Fruit fly (Drosophila melanogaster) whole organism, prepupa: Measurements from ENCODE around the gene CG17249.

ENCODE experiments used
- Blimp-1 ChIP-seq: fragments of 200-800 bp; sonication (Bioruptor generic); optimal IDR thresholded peaks from 3 replicates; lab custom pipeline; 2017; ENCODE audit warnings: missing biosample characterization, missing genetic modification characterization, mild to moderate bottlenecking, moderate library complexity, missing genetic modification reagents
- CG10631 ChIP-seq: fragments of 200-800 bp; sonication (Bioruptor generic); optimal IDR thresholded peaks from 2 replicates; lab custom pipeline; 2016; ENCODE audit warnings: missing biosample characterization, missing genetic modification characterization
- CG10669 ChIP-seq: fragments of 200-800 bp; sonication (Bioruptor generic); optimal IDR thresholded peaks from 3 replicates; lab custom pipeline; 2018; ENCODE audit warnings: missing biosample characterization, mild to moderate bottlenecking, missing genetic modification characterization, moderate library complexity
- CG11294 ChIP-seq: fragments of 200-800 bp; sonication (Bioruptor generic); IDR thresholded peaks from 2 replicates; pipeline ENCODE4 v1.3.6; 2022; ENCODE audit warnings: missing biosample characterization, missing genetic modification characterization
- CG11762 ChIP-seq: fragments of 200-800 bp; sonication (Bioruptor generic); optimal IDR thresholded peaks from 3 replicates; lab custom pipeline; 2016; ENCODE audit warnings: missing biosample characterization, missing genetic modification characterization; ENCODE audit not compliant: insufficient read depth
- CG11902 ChIP-seq: fragments of 200-800 bp; sonication (Bioruptor generic); optimal IDR thresholded peaks from 3 replicates; lab custom pipeline; 2016; ENCODE audit warnings: missing biosample characterization, missing genetic modification characterization
- CG15336 ChIP-seq: fragments of 200-800 bp; sonication (Bioruptor generic); IDR thresholded peaks from 2 replicates; pipeline ENCODE4 v1.3.6; 2022; ENCODE audit warnings: missing biosample characterization, missing genetic modification characterization
- CG3032 ChIP-seq: fragments of 200-800 bp; optimal IDR thresholded peaks from 2 replicates; lab custom pipeline; 2019; ENCODE audit warnings: missing biosample characterization, mild to moderate bottlenecking, missing genetic modification characterization, moderate library complexity
- CG31627 ChIP-seq: fragments of 200-800 bp; sonication (Bioruptor generic); optimal IDR thresholded peaks from 3 replicates; lab custom pipeline; 2016; ENCODE audit warnings: missing biosample characterization, missing genetic modification characterization
- CG32006 ChIP-seq: fragments of 200-800 bp; sonication (Bioruptor generic); optimal IDR thresholded peaks from 3 replicates; lab custom pipeline; 2017; ENCODE audit warnings: missing biosample characterization, mild to moderate bottlenecking, missing genetic modification characterization
- CG34406 ChIP-seq: fragments of 200-800 bp; sonication (Bioruptor generic); optimal IDR thresholded peaks from 3 replicates; lab custom pipeline; 2016; ENCODE audit warnings: missing biosample characterization, missing genetic modification characterization
- CG6276 ChIP-seq: fragments of 200-800 bp; sonication (Bioruptor generic); optimal IDR thresholded peaks from 2 replicates; lab custom pipeline; 2017; ENCODE audit warnings: missing biosample characterization, mild to moderate bottlenecking, missing genetic modification characterization
- CG6792 ChIP-seq: fragments of 200-800 bp; sonication (Bioruptor generic); optimal IDR thresholded peaks from 3 replicates; lab custom pipeline; 2016; ENCODE audit warnings: missing biosample characterization, missing genetic modification characterization
- CG6808 ChIP-seq: fragments of 200-800 bp; sonication (Bioruptor generic); optimal IDR thresholded peaks from 3 replicates; lab custom pipeline; 2017; ENCODE audit warnings: missing biosample characterization, missing genetic modification characterization, mild to moderate bottlenecking, moderate library complexity, missing genetic modification reagents
- CG6854 ChIP-seq: fragments of 200-800 bp; sonication (Bioruptor generic); optimal IDR thresholded peaks from 2 replicates; lab custom pipeline; 2017; ENCODE audit warnings: missing biosample characterization, mild to moderate bottlenecking, missing genetic modification characterization
- CG7368 ChIP-seq: fragments of 200-800 bp; sonication (Bioruptor generic); optimal IDR thresholded peaks from 3 replicates; lab custom pipeline; 2016; ENCODE audit warnings: missing biosample characterization, missing genetic modification characterization
- CG8119 ChIP-seq: fragments of 200-800 bp; sonication (Bioruptor generic); IDR thresholded peaks from 3 replicates; pipeline ENCODE4 v1.3.6; 2022; ENCODE audit warnings: missing biosample characterization, missing genetic modification characterization
- CG8632 ChIP-seq: fragments of 200-800 bp; sonication (Bioruptor generic); optimal IDR thresholded peaks from 3 replicates; lab custom pipeline; 2016; ENCODE audit warnings: missing biosample characterization, missing genetic modification characterization
- Eip78C ChIP-seq: fragments of 200-800 bp; sonication (Bioruptor generic); peaks from one replicate; lab custom pipeline; 2016; ENCODE audit warnings: missing biosample characterization, missing genetic modification characterization
- Eip93F ChIP-seq: fragments of 200-800 bp; sonication (Bioruptor generic); optimal IDR thresholded peaks from 2 replicates; lab custom pipeline; 2016; ENCODE audit warnings: missing biosample characterization, mild to moderate bottlenecking, missing genetic modification characterization
- Ets21C ChIP-seq: fragments of 200-800 bp; sonication (Bioruptor generic); optimal IDR thresholded peaks from 3 replicates; lab custom pipeline; 2016; ENCODE audit warnings: missing biosample characterization, missing genetic modification characterization
- Hr39 ChIP-seq: fragments of 200-800 bp; sonication (Bioruptor generic); optimal IDR thresholded peaks from 2 replicates; lab custom pipeline; 2016; ENCODE audit warnings: missing biosample characterization, missing genetic modification characterization
- Hr4 ChIP-seq: fragments of 200-800 bp; sonication (Bioruptor generic); optimal IDR thresholded peaks from 3 replicates; lab custom pipeline; 2016; ENCODE audit warnings: missing biosample characterization, missing genetic modification characterization
- Lpt ChIP-seq: fragments of 200-800 bp; sonication (Bioruptor generic); optimal IDR thresholded peaks from 3 replicates; lab custom pipeline; 2016; ENCODE audit warnings: missing biosample characterization, missing genetic modification characterization
- Met ChIP-seq: fragments of 200-800 bp; sonication (Bioruptor generic); optimal IDR thresholded peaks from 3 replicates; lab custom pipeline; 2016; ENCODE audit warnings: missing biosample characterization, missing genetic modification characterization
- OdsH ChIP-seq: fragments of 200-800 bp; sonication (Bioruptor generic); optimal IDR thresholded peaks from 3 replicates; lab custom pipeline; 2016; ENCODE audit warnings: missing biosample characterization, missing genetic modification characterization
- Smox ChIP-seq: fragments of 200-800 bp; sonication (Bioruptor generic); optimal IDR thresholded peaks from 3 replicates; lab custom pipeline; 2016; ENCODE audit warnings: missing biosample characterization, missing genetic modification characterization
- Sox14 ChIP-seq: fragments of 200-800 bp; sonication (Bioruptor generic); optimal IDR thresholded peaks from 3 replicates; lab custom pipeline; 2016; ENCODE audit warnings: missing biosample characterization, missing genetic modification characterization
- Sox15 ChIP-seq: fragments of 200-800 bp; sonication (Bioruptor generic); optimal IDR thresholded peaks from 3 replicates; lab custom pipeline; 2016; ENCODE audit warnings: missing biosample characterization, missing genetic modification characterization
- achi ChIP-seq: fragments of 200-800 bp; sonication (Bioruptor generic); optimal IDR thresholded peaks from 3 replicates; lab custom pipeline; 2016; ENCODE audit warnings: missing biosample characterization, missing genetic modification characterization
- acj6 ChIP-seq: fragments of 200-800 bp; sonication (Bioruptor generic); optimal IDR thresholded peaks from 3 replicates; lab custom pipeline; 2016; ENCODE audit warnings: missing biosample characterization, missing genetic modification characterization
- dac ChIP-seq: fragments of 200-800 bp; sonication (Bioruptor generic); optimal IDR thresholded peaks from 2 replicates; lab custom pipeline; 2017; ENCODE audit warnings: missing biosample characterization, mild to moderate bottlenecking, missing genetic modification characterization
- dsx ChIP-seq: fragments of 200-800 bp; optimal IDR thresholded peaks from 3 replicates; lab custom pipeline; 2019; ENCODE audit warnings: missing biosample characterization, mild to moderate bottlenecking, missing genetic modification characterization, moderate library complexity; ENCODE audit not compliant: poor library complexity, severe bottlenecking
- eg ChIP-seq: fragments of 200-800 bp; sonication (Bioruptor generic); IDR thresholded peaks from 3 replicates; pipeline ENCODE4 v1.3.6; 2022; ENCODE audit warnings: missing biosample characterization, missing genetic modification characterization
- esn ChIP-seq: fragments of 200-800 bp; sonication (Bioruptor generic); optimal IDR thresholded peaks from 2 replicates; lab custom pipeline; 2016; ENCODE audit warnings: missing biosample characterization, mild to moderate bottlenecking, missing genetic modification characterization, moderate library complexity
- fd59A ChIP-seq: fragments of 200-800 bp; sonication (Bioruptor generic); optimal IDR thresholded peaks from 2 replicates; lab custom pipeline; 2017; ENCODE audit warnings: missing biosample characterization, mild to moderate bottlenecking, missing genetic modification characterization, missing genetic modification reagents
- fd85E ChIP-seq: fragments of 200-800 bp; sonication (Bioruptor generic); optimal IDR thresholded peaks from 3 replicates; lab custom pipeline; 2016; ENCODE audit warnings: missing biosample characterization, missing genetic modification characterization
- fkh ChIP-seq: fragments of 200-800 bp; sonication (Bioruptor generic); optimal IDR thresholded peaks from 3 replicates; lab custom pipeline; 2017; ENCODE audit warnings: missing biosample characterization, mild to moderate bottlenecking, missing genetic modification characterization, moderate library complexity
- net ChIP-seq: fragments of 200-800 bp; sonication (Bioruptor generic); optimal IDR thresholded peaks from 3 replicates; lab custom pipeline; 2016; ENCODE audit warnings: missing biosample characterization, missing genetic modification characterization
- pdm3 ChIP-seq: fragments of 200-800 bp; sonication (Bioruptor generic); optimal IDR thresholded peaks from 3 replicates; lab custom pipeline; 2016; ENCODE audit warnings: missing biosample characterization, missing genetic modification characterization
- salr ChIP-seq, 2 experiments: fragments of 200-800 bp; sonication (Bioruptor generic); optimal IDR thresholded peaks; 3 replicates each; lab custom pipeline; 2016 to 2018; ENCODE audit warnings: missing biosample characterization in 2 of 2, missing genetic modification characterization in 2 of 2, mild to moderate bottlenecking in 1 of 2
- spab ChIP-seq: fragments of 200-800 bp; sonication (Bioruptor generic); optimal IDR thresholded peaks from 2 replicates; lab custom pipeline; 2017; ENCODE audit warnings: missing biosample characterization, mild to moderate bottlenecking, missing genetic modification characterization, missing genetic modification reagents
- vri ChIP-seq: fragments of 200-800 bp; sonication (Bioruptor generic); optimal IDR thresholded peaks from 3 replicates; lab custom pipeline; 2016; ENCODE audit warnings: missing biosample characterization, mild to moderate bottlenecking, missing genetic modification characterization

CG17249 gene

dm6 chr3L:1649363-1649762, 2.1 kb upstream of the CG17249 start:
- TF ChIP-seq spab (GFP tag; lab: Kevin White, UChicago), result no peak
- no peak for TF ChIP-seq CG10631
- TF ChIP-seq CG32006 (GFP tag; lab: Kevin White, UChicago), result no peak
- no peak for TF ChIP-seq dac (GFP tag; lab: Kevin White, UChicago)
- TF ChIP-seq achi (GFP tag; lab: Kevin White, UChicago), result no peak
- TF ChIP-seq Met (GFP tag; lab: Kevin White, UChicago), result no peak
- TF ChIP-seq CG11294 (GFP tag; lab: Robert Waterston, UW), result no peak
- no peak for TF ChIP-seq Smox (GFP tag; lab: Kevin White, UChicago)
- no peak for TF ChIP-seq Sox15 (GFP tag; lab: Kevin White, UChicago)
- no peak for TF ChIP-seq OdsH (GFP tag; lab: Kevin White, UChicago)
- TF ChIP-seq acj6 (GFP tag; lab: Kevin White, UChicago), result no peak
- TF ChIP-seq Hr39 (GFP tag; lab: Kevin White, UChicago), result no peak
- TF ChIP-seq fd59A (GFP tag; lab: Kevin White, UChicago), result no peak
- TF ChIP-seq CG8632, result no peak
- no peak for TF ChIP-seq Sox14
- TF ChIP-seq CG6854, result no peak
- no peak for TF ChIP-seq CG11762 (GFP tag; lab: Kevin White, UChicago)
- TF ChIP-seq Blimp-1 (GFP tag; lab: Kevin White, UChicago), result no peak
- TF ChIP-seq net, result no peak
- no peak for TF ChIP-seq CG6808 (GFP tag; lab: Kevin White, UChicago)
- TF ChIP-seq, all 60 proteins: peak for 0

- TF ChIP-seq CG15336 (GFP tag; lab: Robert Waterston, UW) (no peak), Sox14 (no peak), vri (no peak), acj6 (GFP tag; lab: Kevin White, UChicago) (no peak), CG34406 (GFP tag; lab: Kevin White, UChicago) (no peak), Smox (GFP tag; lab: Kevin White, UChicago) (no peak), pdm3 (GFP tag; lab: Kevin White, UChicago) (no peak), fkh (GFP tag; lab: Kevin White, UChicago) (no peak), CG10631 (no peak), CG6792 (GFP tag; lab: Kevin White, UChicago) (no peak), salr (GFP tag; optimal IDR thresholded peaks at IDR 0.05; lab: Kevin White, UChicago) (no peak), CG31627 (no peak), Eip93F (GFP tag; lab: Kevin White, UChicago) (no peak), CG11902 (GFP tag; lab: Kevin White, UChicago) (no peak)
Observed at dm6 chr3L:1648690-1649355, 1.6 kb upstream of the CG17249 start, which contains the start of gene CG13920. Gene CG13920 (plus strand): TSS chr3L:1648944.

dm6 chr3L:1644920-1645567, 2.2 kb downstream of the CG17249 start, which contains the start of the genes alphaCOP and CG13919:
Gene alphaCOP (minus strand): TSS chr3L:1645199.
Gene CG13919 (plus strand): TSS chr3L:1645467.
- TF ChIP-seq OdsH (GFP tag; lab: Kevin White, UChicago) (peak; percentile 99), Hr4 (GFP tag; lab: Kevin White, UChicago) (peak; percentile 98), CG34406 (GFP tag; lab: Kevin White, UChicago) (peak; percentile 97), esn (peak; percentile 98), dsx (GFP tag; lab: Kevin White, UChicago) (peak; percentile 98), CG6276 (GFP tag; lab: Kevin White, UChicago) (no peak), net (peak; percentile 96), CG10669 (GFP tag; lab: Kevin White, UChicago) (peak; percentile 96), Blimp-1 (GFP tag; lab: Kevin White, UChicago) (peak; percentile 83), CG3032 (tag; lab: Kevin White, UChicago) (peak; percentile 97), fd85E (GFP tag; lab: Kevin White, UChicago) (no peak), CG10631 (peak; percentile 98), CG6808 (GFP tag; lab: Kevin White, UChicago) (peak; percentile 91), Eip78C (GFP tag; lab: Kevin White, UChicago) (peak; percentile 100), acj6 (GFP tag; lab: Kevin White, UChicago) (peak; percentile 99), spab (GFP tag; lab: Kevin White, UChicago) (peak; percentile 89), Sox14 (peak; percentile 98), Lpt (GFP tag; lab: Kevin White, UChicago) (peak; percentile 97), CG8632 (peak; percentile 98), Eip93F (GFP tag; lab: Kevin White, UChicago) (no peak), eg (peak; percentile 98), Met (GFP tag; lab: Kevin White, UChicago) (peak; percentile 98), fd59A (GFP tag; lab: Kevin White, UChicago) (peak; percentile 96), CG7368 (GFP tag; lab: Kevin White, UChicago) (peak; percentile 91), salr (GFP tag; optimal IDR thresholded peaks at IDR 0.05; lab: Kevin White, UChicago) (peak; percentile 94), Ets21C (GFP tag; lab: Kevin White, UChicago) (peak; percentile 95), CG8119 (GFP tag; lab: Robert Waterston, UW) (peak; percentile 99)
